Worm (Caenorhabditis elegans) whole organism, L4/young adult: Measurements from ENCODE around the gene R12B2.6.

Source experiments
- W03F9.2 ChIP-seq: fragments of 150-350 bp; optimal IDR thresholded peaks from 2 replicates; lab custom pipeline; 2014; ENCODE audit warnings: missing biosample characterization, missing genetic modification characterization
- dao-5 ChIP-seq: sonication (generic microtip); optimal IDR thresholded peaks from 2 replicates; lab custom pipeline; 2016; ENCODE audit warnings: missing genotype, missing genetic modification characterization, moderate library complexity, missing compliant biosample characterization
- him-1 ChIP-seq: sonication (generic microtip); optimal IDR thresholded peaks from 2 replicates; lab custom pipeline; 2016; ENCODE audit warnings: missing genotype, missing genetic modification reagents, missing genetic modification characterization, missing compliant biosample characterization

ce11 chrIII:5834053-5834452 is at the start of gene R12B2.6:
- TF ChIP-seq him-1 (tag; lab: Kevin White, UChicago) (no peak), dao-5 (tag; lab: Kevin White, UChicago) (no peak), W03F9.2 (tag; lab: Kevin White, UChicago) (no peak)
